Fruit fly (Drosophila melanogaster) whole organism, pupa: ENCODE measurements around the gene pip.

ENCODE experiments used
- CG12605 ChIP-seq: fragments of 200-800 bp; sonication (Bioruptor generic); IDR thresholded peaks from 2 replicates; pipeline ENCODE4 v1.3.6; 2022; ENCODE audit warnings: missing biosample characterization, missing genetic modification characterization
- CG15710 ChIP-seq: fragments of 200-800 bp; sonication (Bioruptor generic); optimal IDR thresholded peaks from 2 replicates; lab custom pipeline; 2018; ENCODE audit warnings: missing biosample characterization, mild to moderate bottlenecking, missing genetic modification characterization, moderate library complexity
- CG32121 ChIP-seq: fragments of 200-800 bp; sonication (Bioruptor generic); IDR thresholded peaks from 2 replicates; pipeline ENCODE4 v1.3.6; 2022; ENCODE audit warnings: missing biosample characterization, missing genetic modification characterization
- CG4496 ChIP-seq: fragments of 200-800 bp; sonication (Bioruptor generic); IDR thresholded peaks from 3 replicates; pipeline ENCODE4 v1.3.6; 2022; ENCODE audit warnings: missing biosample characterization, missing genetic modification characterization
- CG9948 ChIP-seq: fragments of 200-800 bp; sonication (Bioruptor generic); optimal IDR thresholded peaks from 2 replicates; lab custom pipeline; 2018; ENCODE audit warnings: missing biosample characterization, mild to moderate bottlenecking, missing genetic modification characterization, moderate library complexity
- EcR ChIP-seq: fragments of 200-800 bp; sonication (Bioruptor generic); optimal IDR thresholded peaks from 3 replicates; lab custom pipeline; 2019; ENCODE audit warnings: missing biosample characterization, missing genetic modification characterization, mild to moderate bottlenecking, moderate library complexity, missing genetic modification reagents
- Ets98B ChIP-seq: fragments of 200-800 bp; sonication (Bioruptor generic); IDR thresholded peaks from 2 replicates; pipeline ENCODE4 v1.3.6; 2022; ENCODE audit warnings: missing biosample characterization, missing genetic modification characterization
- Pif1A ChIP-seq: fragments of 200-800 bp; sonication (Bioruptor generic); optimal IDR thresholded peaks from 3 replicates; lab custom pipeline; 2016; ENCODE audit warnings: missing biosample characterization, missing genetic modification characterization
- gl ChIP-seq: fragments of 200-800 bp; sonication (Bioruptor generic); optimal IDR thresholded peaks from 2 replicates; lab custom pipeline; 2018; ENCODE audit warnings: missing biosample characterization, mild to moderate bottlenecking, missing genetic modification characterization
- rn ChIP-seq: fragments of 200-800 bp; sonication (Bioruptor generic); IDR thresholded peaks from 2 replicates; pipeline ENCODE4 v1.3.6; 2022; ENCODE audit warnings: missing biosample characterization, missing genetic modification characterization

DNA sequence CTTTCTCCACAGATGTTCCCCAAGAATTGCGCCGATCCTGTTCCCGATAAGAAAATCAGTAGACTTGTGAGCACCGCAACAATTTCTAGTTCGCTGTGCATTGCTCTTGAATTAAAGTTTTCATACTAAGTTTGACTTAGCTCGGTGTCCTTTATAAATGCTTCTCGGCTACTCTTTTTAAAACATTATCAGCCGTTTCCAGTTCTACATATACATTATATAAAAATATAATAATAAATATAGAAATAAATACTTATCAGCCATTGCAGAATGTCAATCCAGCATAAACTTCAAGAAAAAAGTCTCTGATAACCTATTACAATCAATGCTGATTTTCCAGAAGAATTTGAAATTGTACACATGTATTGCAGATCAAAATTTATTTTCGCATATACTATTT, 66.9 kb downstream of the pip start, which contains the start of gene CG14088:
- TF ChIP-seq EcR, result no peak
- TF ChIP-seq Ets98B (GFP tag; lab: Robert Waterston, UW), result no peak
- no peak for TF ChIP-seq rn
- TF ChIP-seq gl (tag; lab: Kevin White, UChicago), result no peak
- TF ChIP-seq CG4496 (GFP tag; lab: Robert Waterston, UW), result no peak
- no peak for TF ChIP-seq CG15710 (tag; lab: Kevin White, UChicago)
- no peak for TF ChIP-seq Pif1A (GFP tag; lab: Kevin White, UChicago)
- no peak for TF ChIP-seq CG12605 (GFP tag; lab: Robert Waterston, UW)
- no peak for TF ChIP-seq CG9948
- TF ChIP-seq CG32121 (GFP tag; lab: Robert Waterston, UW), result no peak
